Worm (Caenorhabditis elegans) whole organism, L2 larva: ENCODE data around the gene Y94A7B.11.

Experiments
- ceh-16 ChIP-seq: fragments of 150-350 bp; optimal IDR thresholded peaks from 2 replicates; lab custom pipeline; 2014; ENCODE audit warnings: missing biosample characterization, missing genetic modification characterization
- ceh-82 ChIP-seq: fragments of 150-350 bp; optimal IDR thresholded peaks from 2 replicates; lab custom pipeline; 2014; ENCODE audit warnings: missing biosample characterization, missing genetic modification characterization
- snpc-4 ChIP-seq: fragments of 150-350 bp; optimal IDR thresholded peaks from 2 replicates; lab custom pipeline; 2014; ENCODE audit warnings: missing biosample characterization, missing genetic modification characterization

ce11 chrV:17805323-17805722 is 2.9 kb upstream of the Y94A7B.11 start, which contains the start of gene srh-291:
- TF ChIP-seq snpc-4 (no peak), ceh-16 (no peak), ceh-82 (tag; lab: Kevin White, UChicago) (no peak)
